Worm (Caenorhabditis elegans): ENCODE measurements around the gene Y42A5A.1.
A peak's percentile ranks its signal among the peaks of the same experiment; 100 is the strongest.

Y42A5A.1 gene

ce11 chrV:11094698-11095097 is 7.0 kb downstream of the Y42A5A.1 start:
- TF ChIP-seq ceh-32 (tag; optimal IDR thresholded peaks at IDR 0.05; ENCODE audit: poor library complexity): no peak
- TF ChIP-seq ceh-28 (tag; optimal IDR thresholded peaks at IDR 0.05): no peak
- TF ChIP-seq cey-2 (tag; optimal IDR thresholded peaks at IDR 0.05; ENCODE audit: borderline replicate concordance, insufficient read depth): no peak
- no peak for TF ChIP-seq egl-43 (GFP tag; IDR thresholded peaks at IDR 0.05)
- no peak for TF ChIP-seq tra-1 (GFP tag; IDR thresholded peaks at IDR 0.05)
- TF ChIP-seq Y105C5A.15 (GFP tag; IDR thresholded peaks at IDR 0.05): no peak
- no peak for TF ChIP-seq ceh-44 (GFP tag; IDR thresholded peaks at IDR 0.05)
- TF ChIP-seq ZK546.5 (tag; optimal IDR thresholded peaks at IDR 0.05): no peak
- no peak for TF ChIP-seq D1046.2 (GFP tag; IDR thresholded peaks at IDR 0.05)
- no peak for TF ChIP-seq nhr-102 (tag; optimal IDR thresholded peaks at IDR 0.05)
- no peak for TF ChIP-seq Y75B8A.6 (GFP tag; IDR thresholded peaks at IDR 0.05)
- TF ChIP-seq skn-1 (tag; optimal IDR thresholded peaks at IDR 0.05): no peak
- no peak for TF ChIP-seq daf-12 (tag; optimal IDR thresholded peaks at IDR 0.05)
- peak; percentile 60 for TF ChIP-seq dmd-6 (GFP tag; IDR thresholded peaks at IDR 0.05)
- TF ChIP-seq nhr-6 (tag; optimal IDR thresholded peaks at IDR 0.05): peak; percentile 26
- TF ChIP-seq zip-2 (tag; optimal IDR thresholded peaks at IDR 0.05): no peak
- no peak for TF ChIP-seq F26F4.8 (GFP tag; conservative IDR thresholded peaks at IDR 0.05)
- no peak for TF ChIP-seq lin-29 (GFP tag; IDR thresholded peaks at IDR 0.05)
- peak; percentile 77 for TF ChIP-seq hlh-30 (tag; optimal IDR thresholded peaks at IDR 0.05; ENCODE audit: insufficient read depth)
- TF ChIP-seq nhr-237 (tag; optimal IDR thresholded peaks at IDR 0.05): no peak
- TF ChIP-seq lsy-2 (tag; optimal IDR thresholded peaks at IDR 0.05): no peak
- TF ChIP-seq lim-7 (GFP tag; IDR thresholded peaks at IDR 0.05): no peak
- peak; percentile 34 for TF ChIP-seq hlh-11 (tag; optimal IDR thresholded peaks at IDR 0.05)
- peak; percentile 73 for TF ChIP-seq mxl-3 (GFP tag; optimal IDR thresholded peaks at IDR 0.05)
- TF ChIP-seq madf-5 (GFP tag; IDR thresholded peaks at IDR 0.05): no peak
- TF ChIP-seq ces-1 (GFP tag; optimal IDR thresholded peaks at IDR 0.05): no peak
- no peak for TF ChIP-seq zfp-2 (tag; optimal IDR thresholded peaks at IDR 0.05)
- TF ChIP-seq daf-16 (GFP tag; optimal IDR thresholded peaks at IDR 0.05): no peak
- TF ChIP-seq daf-16 (tag; optimal IDR thresholded peaks at IDR 0.05): no peak
- TF ChIP-seq ztf-11 (tag; optimal IDR thresholded peaks at IDR 0.05): no peak
- TF ChIP-seq nhr-77 (tag; optimal IDR thresholded peaks at IDR 0.05): no peak
- TF ChIP-seq snpc-1.2 (GFP tag; IDR thresholded peaks at IDR 0.05): no peak
- no peak for TF ChIP-seq Y5F2A.4 (GFP tag; optimal IDR thresholded peaks at IDR 0.05)
- no peak for TF ChIP-seq spr-1 (tag; optimal IDR thresholded peaks at IDR 0.05)
- no peak for TF ChIP-seq lin-15B (tag; optimal IDR thresholded peaks at IDR 0.05)
- TF ChIP-seq mxl-2 (GFP tag; conservative IDR thresholded peaks at IDR 0.05): peak; percentile 83
- TF ChIP-seq unc-39 (tag; optimal IDR thresholded peaks at IDR 0.05): no peak
- no peak for TF ChIP-seq nhr-25 (tag; optimal IDR thresholded peaks at IDR 0.05; ENCODE audit: borderline replicate concordance, insufficient read depth)
- 0 out of 2 replicates have a peak, but pooled peaks have one; percentile 26 for TF ChIP-seq T26A8.4 (GFP tag; IDR thresholded peaks at IDR 0.05)
- no peak for TF ChIP-seq set-16 (GFP tag; IDR thresholded peaks at IDR 0.05)
- no peak for TF ChIP-seq ztf-7 (tag; optimal IDR thresholded peaks at IDR 0.05)
- TF ChIP-seq gei-8 (GFP tag; optimal IDR thresholded peaks at IDR 0.05): no peak
- TF ChIP-seq F10B5.3 (tag; optimal IDR thresholded peaks at IDR 0.05): no peak
- no peak for TF ChIP-seq zip-11 (GFP tag; IDR thresholded peaks at IDR 0.05)
- TF ChIP-seq dmd-9 (GFP tag; IDR thresholded peaks at IDR 0.05): no peak
- no peak for TF ChIP-seq ZK337.2 (GFP tag; IDR thresholded peaks at IDR 0.05)
- TF ChIP-seq nhr-48 (tag; optimal IDR thresholded peaks at IDR 0.05): peak; percentile 70
- no peak for TF ChIP-seq duxl-1 (tag; optimal IDR thresholded peaks at IDR 0.05; ENCODE audit: poor library complexity)
- TF ChIP-seq arid-1 (GFP tag; conservative IDR thresholded peaks at IDR 0.05): no peak
- no peak for TF ChIP-seq daf-8 (GFP tag; IDR thresholded peaks at IDR 0.05)
- TF ChIP-seq mep-1 (tag; optimal IDR thresholded peaks at IDR 0.05): no peak
- TF ChIP-seq nhr-28 (tag; optimal IDR thresholded peaks at IDR 0.05): no peak
